Fruit fly (Drosophila melanogaster) whole organism, larva: ENCODE measurements around the gene scu.

Experiments
- noc ChIP-seq: fragments of 200-800 bp; sonication (Bioruptor generic); optimal IDR thresholded peaks from 3 replicates; lab custom pipeline; 2019; ENCODE audit warnings: missing biosample characterization, mild to moderate bottlenecking, missing genetic modification characterization, moderate library complexity

Gene scu

dm6 chrX:18091159-18091676 is at the start of gene scu:
Gene scu (plus strand): TSS chrX:18091259.
- TF ChIP-seq noc (tag; lab: Kevin White, UChicago) = peak; percentile 29

DNA sequence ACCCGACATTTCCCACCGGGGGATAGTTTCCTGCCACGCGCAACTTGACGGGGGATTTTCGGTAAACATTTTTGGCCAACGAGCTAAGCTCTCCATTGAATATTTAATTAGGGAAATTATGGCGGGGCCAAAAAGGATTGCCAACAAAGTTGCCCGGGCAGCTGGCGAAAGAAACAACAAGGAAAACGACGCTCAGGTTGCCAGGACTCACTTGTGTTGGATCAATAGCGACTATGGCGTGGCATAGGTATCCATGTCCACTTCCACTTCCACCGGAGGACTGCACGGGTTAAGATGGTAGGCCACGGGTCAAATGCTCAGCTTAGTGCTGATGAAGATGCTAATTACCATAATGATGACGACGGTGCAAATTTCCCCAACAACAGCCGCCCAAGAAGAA is 47.4 kb upstream of the scu start, which contains the start of gene CG15373:
Gene CG15373 (plus strand): TSS at position 301 of the 400 bp plus-strand sequence.
- no peak for TF ChIP-seq noc (tag; lab: Kevin White, UChicago)

DNA sequence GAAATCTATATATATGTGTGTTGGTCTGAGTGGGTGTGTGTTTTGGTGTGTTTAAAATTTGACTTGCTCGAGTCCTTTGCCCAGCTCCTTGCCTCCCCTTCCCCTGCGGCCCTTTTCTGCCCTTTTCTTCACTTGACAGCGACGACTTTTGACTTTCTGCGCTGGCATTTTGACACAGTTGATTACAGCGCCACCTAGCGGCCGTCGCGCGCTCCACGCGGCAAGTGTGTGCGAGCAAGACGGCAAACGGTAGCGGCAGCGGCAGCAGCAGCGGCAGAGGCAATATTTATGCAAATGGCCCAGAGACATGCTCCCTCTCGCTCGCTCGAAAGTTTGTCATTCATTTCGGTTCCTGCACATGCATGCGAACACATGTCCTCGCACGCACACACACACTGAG is 38.9 kb upstream of the scu start:
- TF ChIP-seq noc (tag; lab: Kevin White, UChicago) = no peak

DNA sequence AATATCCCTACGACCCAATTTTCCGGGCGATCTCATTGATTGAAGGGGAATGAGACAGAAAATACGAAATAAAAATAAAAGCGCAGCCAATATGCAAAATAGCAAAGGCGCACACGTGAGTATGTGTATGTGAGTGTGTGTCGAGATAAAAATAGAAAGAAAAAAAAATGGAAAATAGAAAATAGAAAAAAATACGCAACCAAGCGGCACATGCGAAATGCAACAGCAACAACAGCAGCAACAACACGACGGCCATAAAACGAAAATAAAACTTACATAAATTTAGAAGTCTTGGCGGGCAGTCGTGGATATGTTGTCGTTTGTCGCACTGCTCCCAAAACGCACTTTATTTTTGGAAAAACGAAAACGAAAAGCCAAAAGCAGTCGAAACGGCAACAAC is 33.9 kb upstream of the scu start:
- no peak for TF ChIP-seq noc (tag; lab: Kevin White, UChicago)

- no peak for TF ChIP-seq noc (tag; lab: Kevin White, UChicago)
Observed at dm6 chrX:18058108-18058507, 33.0 kb upstream of the scu start.

- no peak for TF ChIP-seq noc (tag; lab: Kevin White, UChicago)
Observed at dm6 chrX:18063144-18063772, 27.8 kb upstream of the scu start, which contains the start of gene Sh. Gene Sh (minus strand): TSS chrX:18063247.

DNA sequence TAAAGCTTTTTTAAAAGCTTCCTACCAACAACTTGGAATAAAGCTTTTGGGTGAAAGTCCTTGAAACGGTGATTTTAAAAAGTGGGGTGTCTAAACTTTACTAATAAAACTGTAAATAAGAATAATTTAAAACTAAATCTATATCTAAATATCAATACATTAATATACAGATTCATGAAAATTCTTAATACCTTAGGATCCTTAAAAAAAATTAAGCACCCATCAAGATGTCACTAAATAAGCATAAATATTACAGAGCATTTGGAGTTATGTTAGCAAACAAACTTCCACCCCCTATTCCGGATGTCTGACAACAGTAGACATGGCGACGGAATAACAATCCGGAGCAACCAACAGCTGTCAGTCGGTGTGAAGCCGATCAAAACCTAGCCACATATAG is 26.9 kb upstream of the scu start, which contains the start of gene Dhc16F:
Gene Dhc16F (plus strand): TSS at position 301 of the 400 bp plus-strand sequence.
- no peak for TF ChIP-seq noc (tag; lab: Kevin White, UChicago)

DNA sequence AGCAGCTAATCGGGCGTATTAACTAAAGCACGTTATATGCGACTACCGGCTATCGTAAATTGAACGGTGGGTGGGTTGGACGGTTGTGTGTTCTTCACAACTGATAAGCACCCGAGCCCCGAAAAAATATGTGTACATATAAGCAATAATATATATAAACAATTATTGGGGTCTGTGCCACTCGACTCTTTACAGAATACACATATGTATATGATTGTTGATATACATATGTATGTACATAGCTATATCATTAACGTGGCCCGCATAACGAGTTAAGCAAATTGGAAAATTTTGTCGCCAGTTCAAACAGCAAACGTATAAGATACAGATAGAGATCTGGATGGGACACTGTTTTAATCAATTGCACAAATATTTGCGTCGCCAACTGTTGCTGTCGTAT is 8.4 kb upstream of the scu start:
- TF ChIP-seq noc (tag; lab: Kevin White, UChicago) = no peak

- TF ChIP-seq noc (tag; lab: Kevin White, UChicago) = no peak
Observed at dm6 chrX:18083528-18084365, 7.3 kb upstream of the scu start.

- no peak for TF ChIP-seq noc (tag; lab: Kevin White, UChicago)
Observed at dm6 chrX:18084614-18085469, 6.2 kb upstream of the scu start.

DNA sequence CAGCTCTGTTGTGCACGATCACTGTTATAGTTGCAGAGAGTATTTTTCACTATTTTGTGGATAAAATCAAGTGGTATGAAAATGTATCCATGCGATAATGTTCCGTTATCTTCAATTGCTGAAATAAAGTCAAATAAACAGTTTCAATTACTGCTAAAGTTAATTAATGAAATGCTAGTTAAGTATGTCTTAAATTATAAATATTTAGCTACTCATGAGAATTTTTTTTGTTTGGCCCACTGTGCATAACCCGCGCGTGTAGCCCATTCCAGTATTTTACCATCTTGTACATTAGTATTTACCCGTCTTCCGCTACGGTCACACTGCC is 5.6 kb upstream of the scu start, which contains the start of gene Ada3:
Gene Ada3 (plus strand): TSS at position 292 of the 328 bp plus-strand sequence.
- peak; percentile 84 for TF ChIP-seq noc (tag; lab: Kevin White, UChicago)

DNA sequence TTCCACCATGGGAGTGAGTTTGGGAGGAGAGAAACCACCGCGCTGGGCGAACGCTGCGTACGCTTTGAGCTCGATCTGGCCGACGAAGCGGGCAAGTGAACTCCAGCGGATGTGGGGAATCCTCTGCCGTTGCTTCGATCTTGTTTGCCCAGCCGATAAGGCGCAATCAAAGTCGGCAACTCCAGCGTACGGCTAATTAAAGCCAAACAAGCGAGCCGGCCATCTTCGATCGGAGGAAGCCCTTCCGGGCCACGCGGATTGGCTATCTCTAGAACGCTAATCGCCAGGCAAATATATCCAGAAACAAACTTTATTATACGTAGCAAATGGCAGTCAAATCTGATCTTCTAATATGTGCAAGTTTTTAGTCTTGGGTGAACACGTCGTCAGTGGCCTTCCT is 2.6 kb upstream of the scu start, which contains the start of gene CG7536:
Gene CG7536 (minus strand): TSS at position 101 of the 400 bp plus-strand sequence.
- TF ChIP-seq noc (tag; lab: Kevin White, UChicago) = no peak

DNA sequence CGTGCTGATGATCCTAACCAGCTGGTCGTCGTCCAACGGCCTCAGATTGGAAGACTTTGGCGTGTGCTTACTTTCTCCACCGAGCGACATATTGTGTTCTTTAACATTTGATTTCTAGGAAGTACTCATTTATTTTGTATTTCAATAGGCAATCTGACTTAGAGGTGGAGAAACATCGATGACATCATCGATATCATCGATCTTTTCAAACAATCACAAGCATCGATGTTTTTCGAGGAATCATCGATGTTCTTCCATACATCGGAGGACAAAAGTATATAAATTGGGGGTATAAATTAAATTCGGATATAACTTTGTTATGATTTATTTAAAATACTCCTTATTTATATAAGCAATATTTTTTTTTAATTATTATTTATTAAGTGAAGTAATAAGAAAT is 726 bp upstream of the scu start, which contains the start of gene Swt1:
Gene Swt1 (minus strand): TSS at position 177 of the 400 bp plus-strand sequence.
- TF ChIP-seq noc (tag; lab: Kevin White, UChicago) = no peak

- no peak for TF ChIP-seq noc (tag; lab: Kevin White, UChicago)
Observed at dm6 chrX:18092126-18092525, 1.1 kb downstream of the scu start.

dm6 chrX:18092810-18093222 is 1.8 kb downstream of the scu start, which contains the start of gene RhoGAP16F:
Gene RhoGAP16F (plus strand): TSS chrX:18093145.
- TF ChIP-seq noc (tag; lab: Kevin White, UChicago) = peak; percentile 81
